Worm (Caenorhabditis elegans): ENCODE results near the gene smf-3.

Gene smf-3

DNA sequence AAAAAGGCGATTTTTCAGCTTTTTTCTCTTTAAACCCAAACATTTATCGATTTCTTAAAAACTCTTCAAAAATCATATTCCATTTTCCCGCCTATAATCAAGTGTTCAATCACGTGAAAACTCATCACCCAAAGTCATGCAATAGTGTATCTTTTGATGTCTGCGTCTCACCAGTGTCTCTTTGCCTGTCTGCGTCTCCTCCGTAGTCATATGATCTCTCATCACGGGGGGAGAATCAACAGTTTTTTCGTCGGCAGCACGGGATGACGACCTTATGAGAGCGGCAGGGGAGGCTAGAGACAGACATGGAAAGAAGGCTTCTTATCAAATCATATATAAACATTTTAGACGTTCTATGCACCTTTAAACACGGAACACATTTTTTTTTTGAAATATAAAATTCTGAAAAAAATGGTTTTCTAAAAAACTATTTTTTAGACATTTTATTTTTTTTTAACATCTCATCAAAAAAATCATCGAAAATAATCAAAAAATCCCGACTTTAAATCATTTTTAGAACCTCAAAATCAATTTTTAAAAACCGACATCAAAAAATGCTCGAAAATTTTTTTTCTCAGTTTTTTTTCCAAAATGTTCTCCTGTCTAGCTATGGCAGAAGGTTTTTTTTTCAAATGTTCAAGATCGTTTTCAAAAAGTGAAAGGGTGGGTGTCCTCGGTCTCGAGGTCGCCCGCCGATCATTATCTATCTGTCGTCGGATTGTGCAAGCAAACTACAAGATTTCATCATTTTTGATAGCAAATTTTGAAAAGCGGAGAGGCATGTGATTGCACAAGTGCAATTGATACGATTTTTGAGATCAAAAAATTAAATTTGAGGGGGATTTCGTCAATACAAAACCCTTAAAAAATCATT lies 16.4 kb upstream of the smf-3 start (continued):
- no peak for TF ChIP-seq xnd-1 (tag; optimal IDR thresholded peaks at IDR 0.05)
- TF ChIP-seq cebp-2 (GFP tag; IDR thresholded peaks at IDR 0.05) = peak; percentile 79; the same call in 1 of the 2 replicates
- no peak for TF ChIP-seq madf-8 (GFP tag; conservative IDR thresholded peaks at IDR 0.05)
- TF ChIP-seq F22D6.2 (tag; optimal IDR thresholded peaks at IDR 0.05) = peak; percentile 94
- peak; percentile 58; the same call in 1 of the 2 replicates for TF ChIP-seq B0019.2 (GFP tag; conservative IDR thresholded peaks at IDR 0.05)
- peak; percentile 90 for TF ChIP-seq ceh-79 (tag; optimal IDR thresholded peaks at IDR 0.05)
- TF ChIP-seq athp-1 (tag; optimal IDR thresholded peaks at IDR 0.05) = peak; percentile 97
- peak; percentile 22 for TF ChIP-seq lsl-1 (GFP tag; optimal IDR thresholded peaks at IDR 0.05)
- peak; percentile 97 for TF ChIP-seq repo-1 (tag; optimal IDR thresholded peaks at IDR 0.05)
- TF ChIP-seq snpc-3.4 (tag; optimal IDR thresholded peaks at IDR 0.05) = no peak
- peak; percentile 71; the same call in 1 of the 2 replicates for TF ChIP-seq Y79H2A.3 (GFP tag; conservative IDR thresholded peaks at IDR 0.05)
- no peak for TF ChIP-seq lsy-27 (tag; optimal IDR thresholded peaks at IDR 0.05; ENCODE audit: borderline replicate concordance, insufficient read depth)
- TF ChIP-seq Y67H2A.10 (GFP tag; conservative IDR thresholded peaks at IDR 0.05) = peak; percentile 98
- TF ChIP-seq dox-1 (GFP tag; IDR thresholded peaks at IDR 0.05) = peak; percentile 95
- TF ChIP-seq D2030.7 (GFP tag; IDR thresholded peaks at IDR 0.05) = no peak
- TF ChIP-seq F57C9.4 (tag; optimal IDR thresholded peaks at IDR 0.05) = peak; percentile 75
- TF ChIP-seq lin-40 (tag; optimal IDR thresholded peaks at IDR 0.05) = peak; percentile 97
- peak; percentile 94 for TF ChIP-seq ceh-27 (GFP tag; optimal IDR thresholded peaks at IDR 0.05)
- TF ChIP-seq rec-8 (tag; optimal IDR thresholded peaks at IDR 0.05) = no peak
- TF ChIP-seq B0261.1 (tag; optimal IDR thresholded peaks at IDR 0.05) = peak; percentile 19
- TF ChIP-seq T26A5.8 (tag; optimal IDR thresholded peaks at IDR 0.05) = no peak
- peak; percentile 89 for TF ChIP-seq cebp-1 (GFP tag; IDR thresholded peaks at IDR 0.05)
- TF ChIP-seq cebp-1 (tag; optimal IDR thresholded peaks at IDR 0.05) = peak; percentile 97
- peak; percentile 98 for TF ChIP-seq B0336.3 (GFP tag; IDR thresholded peaks at IDR 0.05)
- peak; percentile 99 for TF ChIP-seq attf-5 (GFP tag; optimal IDR thresholded peaks at IDR 0.05)
- TF ChIP-seq snpc-1.1 (tag; optimal IDR thresholded peaks at IDR 0.05; ENCODE audit: insufficient read depth) = no peak
- peak; percentile 67; the same call in 1 of the 2 replicates for TF ChIP-seq hmg-20 (GFP tag; IDR thresholded peaks at IDR 0.05)
- no peak for TF ChIP-seq snpc-1.3 (tag; optimal IDR thresholded peaks at IDR 0.05; ENCODE audit: insufficient read depth)
- no peak for TF ChIP-seq nfya-1 (tag; optimal IDR thresholded peaks at IDR 0.05; ENCODE audit: borderline replicate concordance, insufficient read depth)
- TF ChIP-seq ztf-6 (GFP tag; IDR thresholded peaks at IDR 0.05) = peak; percentile 74; the same call in 1 of the 2 replicates
- no peak for TF ChIP-seq him-1 (tag; optimal IDR thresholded peaks at IDR 0.05)
- TF ChIP-seq lag-1 (GFP tag; IDR thresholded peaks at IDR 0.05) = no peak
- peak; percentile 77 for TF ChIP-seq ceh-100 (GFP tag; IDR thresholded peaks at IDR 0.05)
- TF ChIP-seq aptf-3 (GFP tag; IDR thresholded peaks at IDR 0.05) = 0 out of 2 replicates have a peak, but pooled peaks have one; percentile 27
- peak; percentile 91 for TF ChIP-seq B0035.1 (tag; optimal IDR thresholded peaks at IDR 0.05)
- peak; percentile 94 for TF ChIP-seq lin-54 (GFP tag; optimal IDR thresholded peaks at IDR 0.05)
- TF ChIP-seq F10E7.11 (tag; optimal IDR thresholded peaks at IDR 0.05) = peak; percentile 91
- peak; percentile 97 for TF ChIP-seq tlf-1 (GFP tag; optimal IDR thresholded peaks at IDR 0.05)
- peak; percentile 92 for TF ChIP-seq F52B5.7 (tag; optimal IDR thresholded peaks at IDR 0.05)
- TF ChIP-seq sdz-38 (tag; optimal IDR thresholded peaks at IDR 0.05) = no peak
- TF ChIP-seq ztf-22 (GFP tag; optimal IDR thresholded peaks at IDR 0.05) = peak; percentile 92
- no peak for TF ChIP-seq ztf-25 (GFP tag; IDR thresholded peaks at IDR 0.05)
